Worm (Caenorhabditis elegans): ENCODE measurements around the gene C42D4.3.

C42D4.3 gene

DNA sequence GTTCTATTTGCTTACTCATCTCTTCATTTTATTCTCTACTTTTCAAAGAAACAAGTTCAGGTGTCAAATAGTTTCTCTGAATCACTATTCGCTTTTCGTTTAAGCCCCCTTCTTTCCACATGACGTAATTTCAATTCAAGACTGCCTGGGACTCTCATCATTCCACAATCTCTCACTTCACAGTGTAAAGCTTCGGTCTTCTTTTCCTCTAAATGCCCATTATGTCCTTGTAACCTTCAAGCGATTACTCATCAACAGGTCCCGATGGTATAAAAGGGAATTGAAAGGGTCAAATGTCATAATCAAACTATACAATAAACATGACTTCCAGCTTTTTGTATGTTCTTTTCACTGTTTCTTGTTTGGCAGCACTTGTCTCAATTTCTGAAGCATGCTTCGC is at the start of gene C42D4.3:
Gene C42D4.3, plus strand, starts transcription at position 298 of the 400 bp plus-strand sequence.
- no peak for TF ChIP-seq alr-1 (tag; optimal IDR thresholded peaks at IDR 0.05; ENCODE audit: borderline replicate concordance)
- TF ChIP-seq irx-1 (tag; optimal IDR thresholded peaks at IDR 0.05) = no peak
- no peak for TF ChIP-seq xbp-1 (tag; optimal IDR thresholded peaks at IDR 0.05)
- TF ChIP-seq nhr-76 (tag; optimal IDR thresholded peaks at IDR 0.05) = no peak
- no peak for TF ChIP-seq C04F5.9 (tag; optimal IDR thresholded peaks at IDR 0.05)
- TF ChIP-seq dpl-1 (GFP tag; optimal IDR thresholded peaks at IDR 0.05) = no peak
- no peak for TF ChIP-seq lin-15B (tag; optimal IDR thresholded peaks at IDR 0.05)
- no peak for TF ChIP-seq ceh-8 (GFP tag; optimal IDR thresholded peaks at IDR 0.05)
- no peak for TF ChIP-seq skn-1 (tag; optimal IDR thresholded peaks at IDR 0.05)
- no peak for TF ChIP-seq hlh-4 (tag; optimal IDR thresholded peaks at IDR 0.05)
- TF ChIP-seq nhr-85 (tag) = no peak
- no peak for TF ChIP-seq lsy-2 (tag; optimal IDR thresholded peaks at IDR 0.05)
- no peak for TF ChIP-seq zip-4 (GFP tag; optimal IDR thresholded peaks at IDR 0.05)
- no peak for TF ChIP-seq efl-3 (GFP tag; optimal IDR thresholded peaks at IDR 0.05)

ce11 chrIV:7131780-7132179 is 47.3 kb upstream of the C42D4.3 start, which contains the start of gene grsp-3:
Gene grsp-3, minus strand, starts transcription at chrIV:7131928.
- TF ChIP-seq unc-86 (tag; optimal IDR thresholded peaks at IDR 0.05) (no peak), lin-35 (GFP tag; optimal IDR thresholded peaks at IDR 0.05) (peak in 1 of 2 experiments; percentile 43), C34B4.2 (tag; optimal IDR thresholded peaks at IDR 0.05) (no peak), dpl-1 (GFP tag; optimal IDR thresholded peaks at IDR 0.05) (peak in 1 of 3 experiments; percentile 26), fkh-4 (tag; optimal IDR thresholded peaks at IDR 0.05; ENCODE audit: borderline replicate concordance) (no peak), rnt-1 (tag; optimal IDR thresholded peaks at IDR 0.05) (peak; percentile 7), nhr-71 (tag; optimal IDR thresholded peaks at IDR 0.05) (peak; percentile 59), mef-2 (tag; optimal IDR thresholded peaks at IDR 0.05) (no peak), irx-1 (tag; optimal IDR thresholded peaks at IDR 0.05) (no peak), nhr-20 (tag; optimal IDR thresholded peaks at IDR 0.05) (peak; percentile 60), pqm-1 (tag; optimal IDR thresholded peaks at IDR 0.05) (no peak), snpc-4 (tag; optimal IDR thresholded peaks at IDR 0.05) (no peak), lin-14 (GFP tag; optimal IDR thresholded peaks at IDR 0.05) (peak; percentile 60), unc-30 (tag; optimal IDR thresholded peaks at IDR 0.05) (no peak), mep-1 (tag; optimal IDR thresholded peaks at IDR 0.05) (peak; percentile 39), snu-23 (GFP tag; optimal IDR thresholded peaks at IDR 0.05) (peak; percentile 57), tbx-2 (tag; optimal IDR thresholded peaks at IDR 0.05) (peak; percentile 18), lsy-2 (tag; optimal IDR thresholded peaks at IDR 0.05) (peak; percentile 1 to 33), nhr-28 (tag; optimal IDR thresholded peaks at IDR 0.05) (no peak), hlh-4 (tag; optimal IDR thresholded peaks at IDR 0.05) (no peak), tlp-1 (tag; optimal IDR thresholded peaks at IDR 0.05) (no peak), blmp-1 (tag; optimal IDR thresholded peaks at IDR 0.05) (peak; percentile 80), mdl-1 (tag; optimal IDR thresholded peaks at IDR 0.05) (peak in 1 of 2 experiments; percentile 32), isw-1 (GFP tag; IDR thresholded peaks at IDR 0.05) (no peak), egl-13 (tag; optimal IDR thresholded peaks at IDR 0.05) (no peak), unc-130 (tag; optimal IDR thresholded peaks at IDR 0.05) (peak; percentile 39), ceh-8 (GFP tag; optimal IDR thresholded peaks at IDR 0.05) (no peak), ceh-88 (GFP tag; IDR thresholded peaks at IDR 0.05) (no peak), nhr-85 (tag) (peak; percentile 89), elt-3 (tag; optimal IDR thresholded peaks at IDR 0.05) (peak in 2 of 6 experiments; percentile 59 to 95), ztf-11 (tag; optimal IDR thresholded peaks at IDR 0.05) (no peak), efl-3 (GFP tag; optimal IDR thresholded peaks at IDR 0.05) (no peak)

DNA sequence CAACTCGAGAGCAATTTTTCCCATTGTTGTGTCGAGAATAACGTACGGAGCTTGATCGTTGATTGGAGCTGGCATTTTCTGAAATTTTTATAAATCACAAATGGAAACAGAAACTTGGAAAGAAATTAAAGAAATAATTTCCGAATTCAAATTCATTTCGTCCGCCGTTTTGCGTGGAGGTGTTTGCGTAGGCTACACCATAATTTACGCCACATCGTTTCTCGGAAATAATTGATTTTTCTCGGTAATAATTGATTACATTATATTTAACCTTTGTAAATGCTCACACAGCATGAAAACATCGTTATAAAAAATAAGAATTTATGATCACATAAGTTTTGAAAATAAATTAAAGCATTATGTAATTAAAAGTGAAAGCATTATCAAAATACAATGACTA is 45.9 kb upstream of the C42D4.3 start, which contains the start of gene cyn-12:
Gene cyn-12, minus strand, starts transcription at position 78 of the 400 bp plus-strand sequence.
- no peak for TF ChIP-seq mep-1 (tag; optimal IDR thresholded peaks at IDR 0.05)
- TF ChIP-seq vab-15 (tag; optimal IDR thresholded peaks at IDR 0.05) = no peak
- TF ChIP-seq egl-27 (tag; optimal IDR thresholded peaks at IDR 0.05) = no peak
- no peak for TF ChIP-seq lin-39 (tag; optimal IDR thresholded peaks at IDR 0.05)
- TF ChIP-seq fos-1 (tag; optimal IDR thresholded peaks at IDR 0.05) = no peak
- no peak for TF ChIP-seq ceh-82 (tag; optimal IDR thresholded peaks at IDR 0.05)
- peak; percentile 15 to 52 for TF ChIP-seq efl-1 (optimal IDR thresholded peaks at IDR 0.05)
- peak; percentile 52 to 93 for TF ChIP-seq efl-1 (GFP tag; optimal IDR thresholded peaks at IDR 0.05 in 1 of 2)
- no peak for TF ChIP-seq sptf-1 (tag; optimal IDR thresholded peaks at IDR 0.05)
- peak; percentile 85 for TF ChIP-seq F16B12.6 (tag; optimal IDR thresholded peaks at IDR 0.05)
- no peak for TF ChIP-seq tlp-1 (tag; optimal IDR thresholded peaks at IDR 0.05)
- TF ChIP-seq dpl-1 (GFP tag; optimal IDR thresholded peaks at IDR 0.05) = peak in 2 of 3 experiments; percentile 48 to 58
- no peak for TF ChIP-seq unc-30 (tag; optimal IDR thresholded peaks at IDR 0.05)
- no peak for TF ChIP-seq blmp-1 (tag; optimal IDR thresholded peaks at IDR 0.05)
- TF ChIP-seq nhr-47 (tag; optimal IDR thresholded peaks at IDR 0.05) = peak; percentile 52
- TF ChIP-seq lin-14 (GFP tag; optimal IDR thresholded peaks at IDR 0.05) = peak; percentile 11
- no peak for TF ChIP-seq ceh-63 (GFP tag; optimal IDR thresholded peaks at IDR 0.05)
- TF ChIP-seq nhr-20 (tag; optimal IDR thresholded peaks at IDR 0.05) = peak; percentile 38
- TF ChIP-seq nhr-11 (tag; optimal IDR thresholded peaks at IDR 0.05) = no peak
- no peak for TF ChIP-seq hlh-4 (tag; optimal IDR thresholded peaks at IDR 0.05)
